Worm (Caenorhabditis elegans) whole organism, young adult: ENCODE measurements around the gene nhr-228.
A peak's percentile ranks its signal among the peaks of the same experiment; 100 is the strongest.

Experiments
- D2030.7 ChIP-seq: fragments of 200-800 bp; sonication (Bioruptor generic); IDR thresholded peaks from 2 replicates; pipeline ENCODE4 v1.3.6; 2022; ENCODE audit warnings: missing genetic modification reagents, missing genetic modification characterization, missing compliant biosample characterization
- F23B12.7 ChIP-seq: sonication (generic microtip); optimal IDR thresholded peaks from 2 replicates; lab custom pipeline; 2017; ENCODE audit warnings: missing genetic modification characterization, mild to moderate bottlenecking, missing compliant biosample characterization, antibody characterized with exemption, moderate library complexity; ENCODE audit not compliant: insufficient read depth
- F33H1.4 ChIP-seq: fragments of 200-800 bp; sonication (Bioruptor generic); IDR thresholded peaks from 2 replicates; pipeline ENCODE4 v1.3.6; 2022; ENCODE audit warnings: missing genetic modification reagents, missing genetic modification characterization, missing compliant biosample characterization
- F57C9.4 ChIP-seq: sonication (generic microtip); optimal IDR thresholded peaks from 2 replicates; lab custom pipeline; 2017; ENCODE audit warnings: mild to moderate bottlenecking, missing genetic modification characterization, missing compliant biosample characterization
- K12H6.12 ChIP-seq: fragments of 200-800 bp; sonication (Bioruptor generic); optimal IDR thresholded peaks from 2 replicates; lab custom pipeline; 2018; ENCODE audit warnings: mild to moderate bottlenecking, missing genetic modification characterization, missing compliant biosample characterization
- T07F8.4 ChIP-seq: sonication (generic microtip); optimal IDR thresholded peaks from 2 replicates; lab custom pipeline; 2016; ENCODE audit warnings: mild to moderate bottlenecking, missing genetic modification characterization, moderate library complexity, missing compliant biosample characterization
- Y56A3A.18 ChIP-seq: fragments of 200-800 bp; sonication (Bioruptor generic); IDR thresholded peaks from 2 replicates; pipeline ENCODE4 v1.3.6; 2022; ENCODE audit warnings: missing genetic modification reagents, missing genetic modification characterization, missing compliant biosample characterization
- athp-1 ChIP-seq: sonication (generic microtip); optimal IDR thresholded peaks from 2 replicates; lab custom pipeline; 2017; ENCODE audit warnings: mild to moderate bottlenecking, missing genetic modification characterization, missing compliant biosample characterization
- attf-6 ChIP-seq: fragments of 200-800 bp; sonication (Bioruptor generic); IDR thresholded peaks from 2 replicates; pipeline ENCODE4 v1.3.6; 2022; ENCODE audit warnings: missing genetic modification reagents, missing genetic modification characterization, missing compliant biosample characterization
- bed-1 ChIP-seq: fragments of 200-800 bp; sonication (Bioruptor generic); IDR thresholded peaks from 2 replicates; pipeline ENCODE4 v1.3.6; 2022; ENCODE audit warnings: missing genetic modification reagents, missing genetic modification characterization, missing compliant biosample characterization
- bed-2 ChIP-seq: fragments of 200-800 bp; sonication (Bioruptor generic); IDR thresholded peaks from 2 replicates; pipeline ENCODE4 v1.3.6; 2022; ENCODE audit warnings: missing genetic modification reagents, missing genetic modification characterization, missing compliant biosample characterization
- ccch-3 ChIP-seq: fragments of 200-800 bp; sonication (Bioruptor generic); optimal IDR thresholded peaks from 2 replicates; lab custom pipeline; 2018; ENCODE audit warnings: mild to moderate bottlenecking, missing genetic modification characterization, missing compliant biosample characterization
- ceh-100 ChIP-seq: fragments of 200-800 bp; sonication (Bioruptor generic); IDR thresholded peaks from 2 replicates; pipeline ENCODE4 v1.3.6; 2022; ENCODE audit warnings: missing genetic modification reagents, missing genetic modification characterization, missing compliant biosample characterization
- ceh-58 ChIP-seq: fragments of 200-800 bp; sonication (Bioruptor generic); IDR thresholded peaks from 2 replicates; pipeline ENCODE4 v1.3.6; 2022; ENCODE audit warnings: missing genetic modification characterization, missing compliant biosample characterization
- die-1 ChIP-seq: sonication (generic microtip); optimal IDR thresholded peaks from 2 replicates; lab custom pipeline; 2016; ENCODE audit warnings: missing genotype, mild to moderate bottlenecking, missing genetic modification characterization, missing compliant biosample characterization
- dpff-1 ChIP-seq: sonication (generic microtip); optimal IDR thresholded peaks from 2 replicates; lab custom pipeline; 2017; ENCODE audit warnings: mild to moderate bottlenecking, missing genetic modification characterization, missing compliant biosample characterization
- dpl-1 ChIP-seq: fragments of 150-350 bp; optimal IDR thresholded peaks from 2 replicates; lab custom pipeline; 2014; ENCODE audit warnings: missing biosample characterization, missing genetic modification reagents, missing genetic modification characterization
- efl-1 ChIP-seq: fragments of 150-350 bp; optimal IDR thresholded peaks from 2 replicates; lab custom pipeline; 2014; ENCODE audit warnings: missing biosample characterization, missing genetic modification reagents, missing genetic modification characterization
- egl-18 ChIP-seq: fragments of 200-800 bp; sonication (Bioruptor generic); IDR thresholded peaks from 2 replicates; pipeline ENCODE4 v1.3.6; 2022; ENCODE audit warnings: missing genetic modification reagents, missing genetic modification characterization, missing compliant biosample characterization
- egrh-3 ChIP-seq: fragments of 200-800 bp; sonication (Bioruptor generic); IDR thresholded peaks from 2 replicates; pipeline ENCODE4 v1.3.6; 2022; ENCODE audit warnings: missing genetic modification reagents, missing genetic modification characterization, missing compliant biosample characterization
- hlh-12 ChIP-seq: sonication (generic microtip); optimal IDR thresholded peaks from 2 replicates; lab custom pipeline; 2016; ENCODE audit warnings: missing genetic modification characterization, missing compliant biosample characterization
- hsf-1 ChIP-seq: fragments of 200-800 bp; sonication (Bioruptor generic); IDR thresholded peaks from 2 replicates; pipeline ENCODE4 v1.3.6; 2022; ENCODE audit warnings: missing genetic modification reagents, missing genetic modification characterization, missing compliant biosample characterization
- let-607 ChIP-seq, 2 experiments: fragments of 200-800 bp in 1 of 2; sonication (Bioruptor generic) in 1 of 2; sonication (generic microtip) in 1 of 2; optimal IDR thresholded peaks; 2 replicates each; lab custom pipeline; 2016 to 2018; ENCODE audit warnings: mild to moderate bottlenecking in 2 of 2, missing compliant biosample characterization in 2 of 2, missing genetic modification characterization in 2 of 2, moderate library complexity in 2 of 2, missing genotype in 1 of 2
- lin-35 ChIP-seq, 3 experiments: fragments of 150-350 bp in 2 of 3; sonication (generic microtip) in 1 of 3; optimal IDR thresholded peaks; 2 replicates each; lab custom pipeline; 2014 to 2018; ENCODE audit warnings: missing biosample characterization in 3 of 3, missing genetic modification characterization in 3 of 3, missing genetic modification reagents in 3 of 3
- lin-40 ChIP-seq: sonication (generic microtip); optimal IDR thresholded peaks from 2 replicates; lab custom pipeline; 2016; ENCODE audit warnings: missing genetic modification characterization, mild to moderate bottlenecking, missing compliant biosample characterization, missing genotype, missing genetic modification reagents
- lin-54 ChIP-seq: fragments of 200-800 bp; sonication (Bioruptor generic); optimal IDR thresholded peaks from 2 replicates; lab custom pipeline; 2018; ENCODE audit warnings: mild to moderate bottlenecking, missing genetic modification characterization, missing compliant biosample characterization
- lsy-27 ChIP-seq: sonication (generic microtip); optimal IDR thresholded peaks from 2 replicates; lab custom pipeline; 2017; ENCODE audit warnings: missing genetic modification characterization, mild to moderate bottlenecking, missing compliant biosample characterization, antibody characterized with exemption, missing genotype, borderline replicate concordance; ENCODE audit not compliant: insufficient read depth
- madf-10 ChIP-seq: sonication (generic microtip); optimal IDR thresholded peaks from 2 replicates; lab custom pipeline; 2016; ENCODE audit warnings: mild to moderate bottlenecking, missing genetic modification characterization, missing compliant biosample characterization
- madf-8 ChIP-seq: fragments of 200-800 bp; sonication (Bioruptor generic); conservative IDR thresholded peaks from 2 replicates; pipeline ENCODE4 v1.3.6; 2022; ENCODE audit warnings: missing genetic modification reagents, missing genetic modification characterization, missing compliant biosample characterization
- mcd-1 ChIP-seq: fragments of 200-800 bp; sonication (Bioruptor generic); IDR thresholded peaks from 2 replicates; pipeline ENCODE4 v1.3.6; 2022; ENCODE audit warnings: missing genetic modification reagents, missing genetic modification characterization, missing compliant biosample characterization
- mes-4 ChIP-seq: sonication (generic microtip); optimal IDR thresholded peaks from 2 replicates; lab custom pipeline; 2016; ENCODE audit warnings: missing genotype, missing genetic modification characterization, missing compliant biosample characterization
- nfya-2 ChIP-seq: fragments of 200-800 bp; sonication (Bioruptor generic); IDR thresholded peaks from 2 replicates; pipeline ENCODE4 v1.3.6; 2022; ENCODE audit warnings: missing genetic modification reagents, missing genetic modification characterization, missing compliant biosample characterization
- nfyb-1 ChIP-seq: fragments of 200-800 bp; sonication (Bioruptor generic); IDR thresholded peaks from 2 replicates; pipeline ENCODE4 v1.3.6; 2022; ENCODE audit warnings: missing genetic modification reagents, missing genetic modification characterization, missing compliant biosample characterization
- nhr-80 ChIP-seq: sonication (generic microtip); optimal IDR thresholded peaks from 2 replicates; lab custom pipeline; 2016; ENCODE audit warnings: missing genetic modification characterization, missing compliant biosample characterization
- repo-1 ChIP-seq: sonication (generic microtip); optimal IDR thresholded peaks from 2 replicates; lab custom pipeline; 2017; ENCODE audit warnings: mild to moderate bottlenecking, missing genetic modification characterization, missing compliant biosample characterization
- sdz-38 ChIP-seq: sonication (generic microtip); optimal IDR thresholded peaks from 2 replicates; lab custom pipeline; 2016; ENCODE audit warnings: missing genotype, missing genetic modification characterization, missing compliant biosample characterization
- snpc-4 ChIP-seq, 5 experiments: fragments of 150-350 bp in 1 of 5; sonication (generic microtip) in 4 of 5; optimal IDR thresholded peaks; 2 replicates each; lab custom pipeline; 2014 to 2018; ENCODE audit warnings: missing genetic modification characterization in 5 of 5, missing biosample characterization in 3 of 5, antibody characterized with exemption in 2 of 5, mild to moderate bottlenecking in 2 of 5, missing compliant biosample characterization in 2 of 5, missing genotype in 2 of 5, moderate library complexity in 2 of 5, missing genetic modification reagents in 1 of 5
- ztf-18 ChIP-seq: sonication (generic microtip); optimal IDR thresholded peaks from 2 replicates; lab custom pipeline; 2016; ENCODE audit warnings: missing genotype, mild to moderate bottlenecking, missing genetic modification characterization, missing compliant biosample characterization
- ztf-22 ChIP-seq: fragments of 200-800 bp; sonication (Bioruptor generic); optimal IDR thresholded peaks from 2 replicates; lab custom pipeline; 2018; ENCODE audit warnings: mild to moderate bottlenecking, missing genetic modification characterization, moderate library complexity, missing compliant biosample characterization
- ztf-26 ChIP-seq: sonication (generic microtip); optimal IDR thresholded peaks from 2 replicates; lab custom pipeline; 2017; ENCODE audit warnings: missing genetic modification characterization, missing compliant biosample characterization
- ztf-3 ChIP-seq: fragments of 200-800 bp; sonication (Bioruptor generic); optimal IDR thresholded peaks from 2 replicates; lab custom pipeline; 2018; ENCODE audit warnings: mild to moderate bottlenecking, missing genetic modification characterization, missing compliant biosample characterization
- ztf-6 ChIP-seq: fragments of 200-800 bp; sonication (Bioruptor generic); IDR thresholded peaks from 2 replicates; pipeline ENCODE4 v1.3.6; 2022; ENCODE audit warnings: missing genetic modification reagents, missing genetic modification characterization, missing compliant biosample characterization

The nhr-228 gene

DNA sequence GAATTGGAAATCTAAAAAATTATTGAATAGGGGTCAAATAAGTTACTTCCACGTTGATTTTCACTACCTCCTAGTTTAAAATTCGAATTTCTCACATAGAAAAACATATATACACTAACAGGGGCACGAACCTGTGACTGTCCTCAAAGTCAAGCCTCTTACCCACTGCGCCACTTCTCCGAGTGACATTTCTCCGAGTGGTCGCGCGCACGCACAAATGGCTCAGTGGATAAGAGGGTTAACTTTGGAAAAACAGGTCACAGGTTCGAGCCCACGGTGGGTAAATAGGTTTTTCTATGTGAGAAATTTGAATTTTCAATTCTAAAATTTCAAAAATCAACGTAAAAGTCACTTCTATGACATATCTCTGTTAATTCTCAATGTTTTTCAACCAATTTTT lies 4.3 kb upstream of the nhr-228 start (continued):
- TF ChIP-seq ztf-22 (GFP tag; lab: Kevin White, UChicago): no peak
- TF ChIP-seq mes-4 (tag; lab: Kevin White, UChicago): no peak
- TF ChIP-seq snpc-4 (GFP tag; optimal IDR thresholded peaks at IDR 0.05; lab: Kevin White, UChicago): no peak
- peak in 1 of 4 experiments; percentile 44 for TF ChIP-seq snpc-4 (tag; optimal IDR thresholded peaks at IDR 0.05; lab: Kevin White, UChicago)
- no peak for TF ChIP-seq ztf-18 (tag; lab: Kevin White, UChicago)
- TF ChIP-seq madf-10: no peak
- TF ChIP-seq dpff-1 (tag; lab: Kevin White, UChicago): no peak
- TF ChIP-seq Y56A3A.18 (GFP tag; lab: Robert Waterston, UW): no peak
- TF ChIP-seq, all 124 proteins: peak for 9

ce11 chrV:2278052-2278451 lies 3.5 kb upstream of the nhr-228 start, which contains the start of gene nhr-59:
Gene nhr-59 (minus strand): TSS chrV:2278265.
- peak; percentile 33 for TF ChIP-seq nhr-80 (tag; lab: Kevin White, UChicago)
- no peak for TF ChIP-seq repo-1 (tag; lab: Kevin White, UChicago)

DNA sequence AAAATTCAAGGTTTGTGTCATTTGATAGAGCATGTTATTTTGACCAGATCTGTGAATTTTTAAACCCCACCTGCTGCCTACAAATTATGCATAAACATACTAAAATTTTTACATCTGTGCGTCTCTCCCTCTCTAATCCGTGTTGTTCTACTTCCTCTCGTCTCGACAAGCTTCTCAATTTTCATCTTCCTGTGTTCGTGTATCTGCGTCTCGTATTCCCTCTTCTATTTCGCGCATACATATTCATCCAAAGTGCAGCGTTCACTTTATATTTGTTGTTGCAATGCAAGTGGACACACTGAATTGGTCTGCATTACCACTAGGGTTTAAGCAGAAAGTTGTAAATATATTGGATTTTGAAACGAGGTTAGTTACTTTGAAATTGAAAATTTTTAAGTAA lies 3.0 kb upstream of the nhr-228 start, which contains the start of gene fbxa-137:
Gene fbxa-137, plus strand, starts transcription at position 274 of the 400 bp plus-strand sequence.
- no peak for TF ChIP-seq ztf-26
- TF ChIP-seq attf-6 (GFP tag; lab: Robert Waterston, UW): no peak
- no peak for TF ChIP-seq efl-1 (GFP tag; lab: Kevin White, UChicago)
- TF ChIP-seq nfya-2: no peak
- TF ChIP-seq lin-40: no peak
- TF ChIP-seq snpc-4 (GFP tag; optimal IDR thresholded peaks at IDR 0.05; lab: Kevin White, UChicago): no peak
- no peak for TF ChIP-seq snpc-4 (tag; optimal IDR thresholded peaks at IDR 0.05; lab: Kevin White, UChicago)
- TF ChIP-seq egrh-3 (GFP tag; lab: Robert Waterston, UW): no peak
- no peak for TF ChIP-seq lin-54 (GFP tag; lab: Kevin White, UChicago)
- TF ChIP-seq mcd-1: no peak
- no peak for TF ChIP-seq hsf-1 (GFP tag; lab: Robert Waterston, UW)
- TF ChIP-seq ztf-3: no peak
- no peak for TF ChIP-seq F33H1.4 (GFP tag; lab: Robert Waterston, UW)
- no peak for TF ChIP-seq ztf-6 (GFP tag; lab: Robert Waterston, UW)
- no peak for TF ChIP-seq T07F8.4 (tag; lab: Kevin White, UChicago)
- TF ChIP-seq sdz-38 (tag; lab: Kevin White, UChicago): no peak
- TF ChIP-seq K12H6.12: no peak
- TF ChIP-seq, all 124 proteins: peak for 0

- TF ChIP-seq athp-1 (no peak), dpff-1 (tag; lab: Kevin White, UChicago) (no peak), mes-4 (tag; lab: Kevin White, UChicago) (no peak), egl-18 (GFP tag; lab: Robert Waterston, UW) (no peak), lsy-27 (tag; lab: Kevin White, UChicago) (no peak), nfyb-1 (GFP tag; lab: Robert Waterston, UW) (no peak), snpc-4 (GFP tag; optimal IDR thresholded peaks at IDR 0.05; lab: Kevin White, UChicago) (no peak), snpc-4 (tag; optimal IDR thresholded peaks at IDR 0.05; lab: Kevin White, UChicago) (no peak), F57C9.4 (tag; lab: Kevin White, UChicago) (no peak), ztf-22 (GFP tag; lab: Kevin White, UChicago) (no peak)
These were observed 3.5 kb downstream of the nhr-228 start, which contains the start of gene nhr-227 for ce11 chrV:2285107-2285506. Gene nhr-227 (plus strand): TSS chrV:2285432.

DNA sequence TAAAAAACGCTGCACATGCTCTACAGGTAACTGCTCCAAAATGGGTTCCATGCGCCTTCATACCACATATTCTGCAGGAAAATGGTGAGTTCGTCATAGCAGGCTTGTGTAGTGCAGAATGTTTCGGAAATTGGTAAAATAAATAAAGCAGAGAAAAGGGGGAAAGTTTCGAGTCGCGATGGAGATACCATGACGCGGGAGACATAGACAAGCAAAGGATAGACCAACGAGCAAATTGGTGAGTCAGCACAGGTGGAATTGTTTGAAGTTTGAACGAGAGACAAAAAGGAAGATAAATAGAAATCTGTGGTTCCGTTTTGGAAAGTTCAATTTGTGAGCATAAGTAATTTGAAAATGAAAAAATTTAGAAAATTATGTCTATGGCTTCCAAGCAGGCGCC lies 8.8 kb downstream of the nhr-228 start, which contains the start of gene nhr-225:
Gene nhr-225, minus strand, starts transcription at position 146 of the 400 bp plus-strand sequence.
- TF ChIP-seq hlh-12 (tag; lab: Kevin White, UChicago): no peak
- no peak for TF ChIP-seq ceh-100 (GFP tag; lab: Robert Waterston, UW)
- no peak for TF ChIP-seq die-1 (tag; lab: Kevin White, UChicago)
- no peak for TF ChIP-seq lin-35 (GFP tag; optimal IDR thresholded peaks at IDR 0.05; lab: Kevin White, UChicago)
- no peak for TF ChIP-seq attf-6 (GFP tag; lab: Robert Waterston, UW)
- no peak for TF ChIP-seq dpl-1 (GFP tag; lab: Kevin White, UChicago)
- TF ChIP-seq F23B12.7 (tag; lab: Kevin White, UChicago): no peak
- no peak for TF ChIP-seq let-607 (tag; optimal IDR thresholded peaks at IDR 0.05; lab: Kevin White, UChicago)
- TF ChIP-seq bed-2 (GFP tag; lab: Robert Waterston, UW): no peak
- no peak for TF ChIP-seq D2030.7 (GFP tag; lab: Robert Waterston, UW)
- TF ChIP-seq ceh-58: no peak
- no peak for TF ChIP-seq madf-8 (GFP tag; lab: Robert Waterston, UW)
- no peak for TF ChIP-seq bed-1
- TF ChIP-seq ccch-3: no peak
